Worm (Caenorhabditis elegans) whole organism, midembryonic: Measurements from ENCODE around the gene F34D6.1.

ENCODE experiments used
- cog-1 ChIP-seq: sonication (generic microtip); optimal IDR thresholded peaks from 2 replicates; lab custom pipeline; 2016; ENCODE audit warnings: missing genetic modification characterization, missing compliant biosample characterization
- ref-1 ChIP-seq: fragments of 200-800 bp; sonication (Bioruptor generic); conservative IDR thresholded peaks from 2 replicates; pipeline ENCODE4 v1.3.6; 2022; ENCODE audit warnings: missing genetic modification reagents, missing genetic modification characterization, missing compliant biosample characterization
- ztf-29 ChIP-seq: fragments of 200-800 bp; sonication (Bioruptor generic); IDR thresholded peaks from 2 replicates; pipeline ENCODE4 v1.3.6; 2022; ENCODE audit warnings: missing genetic modification reagents, missing genetic modification characterization, missing compliant biosample characterization

ce11 chrII:2649015-2649414 lies 32.0 kb downstream of the F34D6.1 start:
- TF ChIP-seq ztf-29 (no peak), cog-1 (tag; lab: Kevin White, UChicago) (no peak), ref-1 (GFP tag; lab: Robert Waterston, UW) (no peak)
